Worm (Caenorhabditis elegans) whole organism, L3 larva: ENCODE measurements around the gene xpf-1.
A peak's percentile ranks its signal among the peaks of the same experiment; 100 is the strongest.

ENCODE experiments used
- ZK546.5 ChIP-seq: sonication (generic microtip); optimal IDR thresholded peaks from 2 replicates; lab custom pipeline; 2017; ENCODE audit warnings: missing biosample characterization, missing genetic modification characterization
- elt-2 ChIP-seq: sonication (generic microtip); optimal IDR thresholded peaks from 2 replicates; lab custom pipeline; 2016; ENCODE audit warnings: missing genetic modification reagents, mild to moderate bottlenecking, missing genetic modification characterization, missing compliant biosample characterization
- hmg-11 ChIP-seq: sonication (generic microtip); optimal IDR thresholded peaks from 2 replicates; lab custom pipeline; 2016; ENCODE audit warnings: missing genetic modification characterization, missing compliant biosample characterization
- lin-15B ChIP-seq: fragments of 150-350 bp; optimal IDR thresholded peaks from 2 replicates; lab custom pipeline; 2014; ENCODE audit warnings: missing biosample characterization, missing genetic modification characterization
- lin-39 ChIP-seq: fragments of 150-350 bp; optimal IDR thresholded peaks from 2 replicates; lab custom pipeline; 2018; ENCODE audit warnings: missing biosample characterization, missing genetic modification reagents, missing genetic modification characterization
- nfya-1 ChIP-seq: sonication (generic microtip); optimal IDR thresholded peaks from 2 replicates; lab custom pipeline; 2017; ENCODE audit warnings: missing genetic modification characterization, mild to moderate bottlenecking, missing compliant biosample characterization, antibody characterized with exemption, moderate library complexity; ENCODE audit not compliant: insufficient read depth
- nhr-11 ChIP-seq: fragments of 150-350 bp; optimal IDR thresholded peaks from 2 replicates; lab custom pipeline; 2014; ENCODE audit warnings: missing biosample characterization, missing genetic modification characterization
- nhr-237 ChIP-seq: fragments of 150-350 bp; optimal IDR thresholded peaks from 2 replicates; lab custom pipeline; 2014; ENCODE audit warnings: missing biosample characterization, missing genetic modification characterization
- nhr-25 ChIP-seq: sonication (generic microtip); optimal IDR thresholded peaks from 2 replicates; lab custom pipeline; 2017; ENCODE audit warnings: missing biosample characterization, missing genetic modification characterization
- pha-4 ChIP-seq: fragments of 150-350 bp; optimal IDR thresholded peaks from 2 replicates; lab custom pipeline; 2014; ENCODE audit warnings: missing biosample characterization, missing genetic modification reagents, missing genetic modification characterization
- sea-2 ChIP-seq: fragments of 150-350 bp; sonication (generic microtip); optimal IDR thresholded peaks from 4 replicates; lab custom pipeline; 2014; ENCODE audit warnings: missing biosample characterization, missing genetic modification reagents, missing genetic modification characterization
- snpc-4 ChIP-seq: fragments of 150-350 bp; optimal IDR thresholded peaks from 2 replicates; lab custom pipeline; 2014; ENCODE audit warnings: missing biosample characterization, missing genetic modification characterization
- unc-39 ChIP-seq: sonication (generic microtip); optimal IDR thresholded peaks from 4 replicates; lab custom pipeline; 2017; ENCODE audit warnings: missing biosample characterization, missing genetic modification characterization
- unc-62 ChIP-seq: fragments of 150-350 bp; sonication (generic microtip); optimal IDR thresholded peaks from 4 replicates; lab custom pipeline; 2014; ENCODE audit warnings: missing biosample characterization, missing genetic modification reagents, missing genetic modification characterization

xpf-1 gene

ce11 chrII:11749490-11750172 is 53.7 kb downstream of the xpf-1 start (continued):
- TF ChIP-seq ZK546.5 (tag; lab: Kevin White, UChicago) (no peak), unc-39 (no peak), nhr-11 (peak; percentile 66), nhr-25 (peak; percentile 49)
- TF ChIP-seq, all 47 proteins: peak for 25

- TF ChIP-seq nhr-237 (tag; lab: Kevin White, UChicago) (no peak), sea-2 (GFP tag; lab: Kevin White, UChicago) (peak; percentile 56), elt-2 (tag; lab: Kevin White, UChicago) (no peak), unc-62 (GFP tag; lab: Kevin White, UChicago) (peak; percentile 33), lin-15B (peak; percentile 29), nhr-25 (no peak), ZK546.5 (tag; lab: Kevin White, UChicago) (no peak), lin-39 (tag; lab: Kevin White, UChicago) (peak; percentile 52), pha-4 (no peak), nfya-1 (peak; percentile 72), hmg-11 (peak; percentile 68)
Measured at ce11 chrII:11751615-11752174, 55.7 kb downstream of the xpf-1 start.

ce11 chrII:11753186-11753585 is 57.2 kb downstream of the xpf-1 start:
- TF ChIP-seq unc-62 (GFP tag; lab: Kevin White, UChicago): no peak
- TF ChIP-seq pha-4: no peak
- peak; percentile 58 for TF ChIP-seq snpc-4 (tag; lab: Kevin White, UChicago)
